Worm (Caenorhabditis elegans) whole organism, L4 larva: Measurements from ENCODE around the gene oac-8.
"Not testable (repeated sequence)": the region's sequence is repeated elsewhere in the genome, so short reads cannot be mapped to it uniquely, and the experiment has no call there.

Experiments
- ceh-32 ChIP-seq: sonication (generic microtip); optimal IDR thresholded peaks from 2 replicates; lab custom pipeline; 2016; ENCODE audit warnings: mild to moderate bottlenecking, missing genetic modification characterization, missing compliant biosample characterization; ENCODE audit not compliant: poor library complexity
- ceh-82 ChIP-seq: sonication (generic microtip); optimal IDR thresholded peaks from 2 replicates; lab custom pipeline; 2017; ENCODE audit warnings: missing biosample characterization, missing genetic modification characterization
- fos-1 ChIP-seq: fragments of 150-350 bp; optimal IDR thresholded peaks from 2 replicates; lab custom pipeline; 2014; ENCODE audit warnings: missing biosample characterization, missing genetic modification characterization
- lin-38 ChIP-seq: fragments of 200-800 bp; sonication (Bioruptor generic); IDR thresholded peaks from 2 replicates; pipeline ENCODE4 v1.3.6; 2022; ENCODE audit warnings: missing genetic modification reagents, missing genetic modification characterization, missing compliant biosample characterization
- lir-3 ChIP-seq: sonication (generic microtip); optimal IDR thresholded peaks from 2 replicates; lab custom pipeline; 2016; ENCODE audit warnings: mild to moderate bottlenecking, missing genetic modification characterization, missing compliant biosample characterization
- nhr-11 ChIP-seq: fragments of 150-350 bp; optimal IDR thresholded peaks from 2 replicates; lab custom pipeline; 2014; ENCODE audit warnings: missing biosample characterization, missing genetic modification characterization
- nhr-237 ChIP-seq: sonication (generic microtip); optimal IDR thresholded peaks from 2 replicates; lab custom pipeline; 2017; ENCODE audit warnings: missing biosample characterization, missing genetic modification characterization
- nhr-28 ChIP-seq: fragments of 150-350 bp; optimal IDR thresholded peaks from 2 replicates; lab custom pipeline; 2014; ENCODE audit warnings: missing biosample characterization, missing genetic modification characterization
- php-3 ChIP-seq: fragments of 200-800 bp; sonication (Bioruptor generic); IDR thresholded peaks from 2 replicates; pipeline ENCODE4 v1.3.6; 2022; ENCODE audit warnings: missing genetic modification reagents, missing genetic modification characterization, missing compliant biosample characterization
- spr-3 ChIP-seq: fragments of 200-800 bp; sonication (Bioruptor generic); optimal IDR thresholded peaks from 2 replicates; lab custom pipeline; 2018; ENCODE audit warnings: mild to moderate bottlenecking, missing genetic modification characterization, missing compliant biosample characterization
- zag-1 ChIP-seq: fragments of 150-350 bp; optimal IDR thresholded peaks from 2 replicates; lab custom pipeline; 2014; ENCODE audit warnings: missing biosample characterization, missing genetic modification characterization

ce11 chrIV:10548546-10548945, 35.8 kb upstream of the oac-8 start:
- not testable (repeated sequence) for TF ChIP-seq nhr-237 (tag; lab: Kevin White, UChicago); ceh-82 (tag; lab: Kevin White, UChicago); lir-3 (tag; lab: Kevin White, UChicago); php-3; spr-3 (GFP tag; lab: Kevin White, UChicago); zag-1 (tag; lab: Kevin White, UChicago); ceh-32; fos-1 (tag; lab: Kevin White, UChicago); nhr-28; lin-38 (GFP tag; lab: Robert Waterston, UW); nhr-11 (tag; lab: Kevin White, UChicago)
